Worm (Caenorhabditis elegans): ENCODE data around the gene Y62E10A.3.

The Y62E10A.3 gene

ce11 chrIV:13356005-13356404, 4.0 kb downstream of the Y62E10A.3 start (continued):
- peak; percentile 15 for TF ChIP-seq F52B5.7 (tag; optimal IDR thresholded peaks at IDR 0.05)
- no peak for TF ChIP-seq somi-1 (GFP tag; optimal IDR thresholded peaks at IDR 0.05)
- 0 out of 2 replicates have a peak, but pooled peaks have one; percentile 30 for TF ChIP-seq ceh-58 (GFP tag; IDR thresholded peaks at IDR 0.05)
- TF ChIP-seq attf-6 (GFP tag; IDR thresholded peaks at IDR 0.05) = peak; percentile 74
- no peak for TF ChIP-seq ama-1 (optimal IDR thresholded peaks at IDR 0.05)
- peak in 1 of 2 experiments; percentile 21 for TF ChIP-seq ama-1 (GFP tag; optimal IDR thresholded peaks at IDR 0.05)
- no peak for TF ChIP-seq repo-1 (tag; optimal IDR thresholded peaks at IDR 0.05)
- no peak for TF ChIP-seq snpc-4 (GFP tag; optimal IDR thresholded peaks at IDR 0.05)
- peak in 1 of 4 experiments; percentile 44 for TF ChIP-seq snpc-4 (tag; optimal IDR thresholded peaks at IDR 0.05)
- no peak for TF ChIP-seq mcd-1 (GFP tag; IDR thresholded peaks at IDR 0.05)
- TF ChIP-seq lsl-1 (GFP tag; optimal IDR thresholded peaks at IDR 0.05) = peak; percentile 4
- TF ChIP-seq tlf-1 (GFP tag; optimal IDR thresholded peaks at IDR 0.05) = no peak
- TF ChIP-seq him-1 (tag; optimal IDR thresholded peaks at IDR 0.05) = peak; percentile 58

- TF ChIP-seq ekl-4 (GFP tag; IDR thresholded peaks at IDR 0.05) = no peak
- no peak for TF ChIP-seq snpc-4 (GFP tag; optimal IDR thresholded peaks at IDR 0.05)
- TF ChIP-seq snpc-4 (tag; optimal IDR thresholded peaks at IDR 0.05) = no peak
- TF ChIP-seq tlf-1 (GFP tag; optimal IDR thresholded peaks at IDR 0.05) = no peak
- no peak for TF ChIP-seq repo-1 (tag; optimal IDR thresholded peaks at IDR 0.05)
- no peak for TF ChIP-seq ztf-28 (GFP tag; IDR thresholded peaks at IDR 0.05)
- TF ChIP-seq ztf-6 (GFP tag; IDR thresholded peaks at IDR 0.05) = no peak
- TF ChIP-seq ztf-25 (GFP tag; IDR thresholded peaks at IDR 0.05) = no peak
- TF ChIP-seq ama-1 (optimal IDR thresholded peaks at IDR 0.05) = no peak
- TF ChIP-seq ama-1 (GFP tag; optimal IDR thresholded peaks at IDR 0.05) = no peak
- no peak for TF ChIP-seq nhr-80 (tag; optimal IDR thresholded peaks at IDR 0.05)
- no peak for TF ChIP-seq hmg-20 (GFP tag; IDR thresholded peaks at IDR 0.05)
These were observed 6.0 kb downstream of the Y62E10A.3 start for ce11 chrIV:13354044-13354443.

- TF ChIP-seq lin-54 (GFP tag; optimal IDR thresholded peaks at IDR 0.05) = peak; percentile 75
- TF ChIP-seq hrde-1 (tag; optimal IDR thresholded peaks at IDR 0.05; ENCODE audit: borderline replicate concordance) = no peak
- no peak for TF ChIP-seq B0261.1 (tag; optimal IDR thresholded peaks at IDR 0.05)
- TF ChIP-seq ceh-27 (GFP tag; optimal IDR thresholded peaks at IDR 0.05) = no peak
- TF ChIP-seq ceh-79 (tag; optimal IDR thresholded peaks at IDR 0.05) = no peak
- TF ChIP-seq ZK185.1 (tag; optimal IDR thresholded peaks at IDR 0.05; ENCODE audit: poor library complexity, severe bottlenecking) = no peak
- TF ChIP-seq F10E7.11 (tag; optimal IDR thresholded peaks at IDR 0.05) = no peak
- no peak for TF ChIP-seq rpc-1 (optimal IDR thresholded peaks at IDR 0.05)
- TF ChIP-seq rpc-1 (tag; optimal IDR thresholded peaks at IDR 0.05) = peak; percentile 12
- no peak for TF ChIP-seq let-607 (tag; optimal IDR thresholded peaks at IDR 0.05)
- TF ChIP-seq rec-8 (tag; optimal IDR thresholded peaks at IDR 0.05) = no peak
- TF ChIP-seq bed-2 (GFP tag; IDR thresholded peaks at IDR 0.05) = no peak
- TF ChIP-seq madf-6 (GFP tag; IDR thresholded peaks at IDR 0.05) = peak; percentile 98
- TF ChIP-seq hsf-1 (GFP tag; IDR thresholded peaks at IDR 0.05) = peak; percentile 96
- no peak for TF ChIP-seq Y53F4B.3 (GFP tag; IDR thresholded peaks at IDR 0.05)
- no peak for TF ChIP-seq unc-62 (GFP tag; optimal IDR thresholded peaks at IDR 0.05)
- no peak for TF ChIP-seq egl-18 (GFP tag; IDR thresholded peaks at IDR 0.05)
- peak; percentile 28; the same call in 1 of the 2 replicates for TF ChIP-seq rcor-1 (GFP tag; IDR thresholded peaks at IDR 0.05)
- TF ChIP-seq dpff-1 (tag; optimal IDR thresholded peaks at IDR 0.05) = no peak
- TF ChIP-seq lsl-1 (GFP tag; optimal IDR thresholded peaks at IDR 0.05) = peak; percentile 97
- TF ChIP-seq Y56A3A.18 (GFP tag; IDR thresholded peaks at IDR 0.05) = no peak
- TF ChIP-seq F57C9.4 (tag; optimal IDR thresholded peaks at IDR 0.05) = no peak
- no peak for TF ChIP-seq ceh-58 (GFP tag; IDR thresholded peaks at IDR 0.05)
- TF ChIP-seq hlh-26 (GFP tag; conservative IDR thresholded peaks at IDR 0.05) = no peak
- no peak for TF ChIP-seq sea-2 (GFP tag; IDR thresholded peaks at IDR 0.05)
- TF ChIP-seq nfya-1 (tag; optimal IDR thresholded peaks at IDR 0.05; ENCODE audit: borderline replicate concordance, insufficient read depth) = no peak
- no peak for TF ChIP-seq egrh-3 (GFP tag; IDR thresholded peaks at IDR 0.05)
- TF ChIP-seq C06A6.2 (GFP tag; conservative IDR thresholded peaks at IDR 0.05) = no peak
- no peak for TF ChIP-seq aptf-3 (GFP tag; IDR thresholded peaks at IDR 0.05)
These were observed 6.8 kb downstream of the Y62E10A.3 start, which contains the start of the genes rec-8 and mex-5 for ce11 chrIV:13353143-13353773. TSS of gene rec-8 (minus strand) at chrIV:13353193. TSS of gene mex-5 (plus strand) at chrIV:13353723.
